Worm (Caenorhabditis elegans): Measurements from ENCODE around the gene F33D4.6.

- TF ChIP-seq nhr-11 (tag; optimal IDR thresholded peaks at IDR 0.05): no peak
- no peak for TF ChIP-seq dve-1 (tag; optimal IDR thresholded peaks at IDR 0.05)
- TF ChIP-seq ets-4 (tag; optimal IDR thresholded peaks at IDR 0.05): no peak
- no peak for TF ChIP-seq tbx-2 (tag; optimal IDR thresholded peaks at IDR 0.05)
- no peak for TF ChIP-seq ama-1 (optimal IDR thresholded peaks at IDR 0.05)
- TF ChIP-seq dmd-4 (tag; optimal IDR thresholded peaks at IDR 0.05; ENCODE audit: borderline replicate concordance): no peak
- TF ChIP-seq rnt-1 (tag; optimal IDR thresholded peaks at IDR 0.05): no peak
- TF ChIP-seq sox-4 (tag; optimal IDR thresholded peaks at IDR 0.05): no peak
- no peak for TF ChIP-seq elt-4 (tag; optimal IDR thresholded peaks at IDR 0.05)
- no peak for TF ChIP-seq nfya-1 (tag; optimal IDR thresholded peaks at IDR 0.05)
- TF ChIP-seq fax-1 (tag; optimal IDR thresholded peaks at IDR 0.05): no peak
- TF ChIP-seq pqm-1 (tag; optimal IDR thresholded peaks at IDR 0.05): no peak
Observed at ce11 chrIV:7763748-7764147, 45.9 kb upstream of the F33D4.6 start, which contains the start of the genes C46A5.6 and C46A5.1.
